Fruit fly (Drosophila melanogaster) whole organism, wandering third instar larva: ENCODE measurements around the gene Irp-1B.

Experiments
- CG9705 ChIP-seq: fragments of 200-800 bp; sonication (Bioruptor generic); optimal IDR thresholded peaks from 2 replicates; lab custom pipeline; 2018; ENCODE audit warnings: missing biosample characterization, mild to moderate bottlenecking, missing genetic modification characterization
- GATAd ChIP-seq: sonication (Bioruptor generic); optimal IDR thresholded peaks from 2 replicates; lab custom pipeline; 2016; ENCODE audit warnings: missing biosample characterization, missing genetic modification characterization
- Hr78 ChIP-seq: fragments of >200 bp; optimal IDR thresholded peaks from 2 replicates; lab custom pipeline; 2017; ENCODE audit warnings: missing biosample characterization, missing genetic modification characterization
- N ChIP-seq: fragments of >200 bp; optimal IDR thresholded peaks from 2 replicates; lab custom pipeline; 2018; ENCODE audit warnings: missing biosample characterization, missing external identifiers, missing genetic modification characterization
- brk ChIP-seq: fragments of 200-800 bp; sonication (Bioruptor generic); optimal IDR thresholded peaks from 2 replicates; lab custom pipeline; 2016; ENCODE audit warnings: missing biosample characterization, mild to moderate bottlenecking, missing genetic modification characterization
- dmrt93B ChIP-seq: fragments of 200-800 bp; sonication (Bioruptor generic); optimal IDR thresholded peaks from 2 replicates; lab custom pipeline; 2018; ENCODE audit warnings: missing biosample characterization, mild to moderate bottlenecking, missing genetic modification characterization
- psq ChIP-seq: fragments of 200-800 bp; sonication (Bioruptor generic); optimal IDR thresholded peaks from 3 replicates; lab custom pipeline; 2017; ENCODE audit warnings: missing biosample characterization, mild to moderate bottlenecking, missing genetic modification characterization, moderate library complexity
- sage ChIP-seq: fragments of 200-800 bp; sonication (Bioruptor generic); optimal IDR thresholded peaks from 2 replicates; lab custom pipeline; 2016; ENCODE audit warnings: missing biosample characterization, mild to moderate bottlenecking, missing genetic modification characterization
- tai ChIP-seq: sonication (Bioruptor generic); optimal IDR thresholded peaks from 2 replicates; lab custom pipeline; 2016; ENCODE audit warnings: missing biosample characterization, missing genetic modification characterization

DNA sequence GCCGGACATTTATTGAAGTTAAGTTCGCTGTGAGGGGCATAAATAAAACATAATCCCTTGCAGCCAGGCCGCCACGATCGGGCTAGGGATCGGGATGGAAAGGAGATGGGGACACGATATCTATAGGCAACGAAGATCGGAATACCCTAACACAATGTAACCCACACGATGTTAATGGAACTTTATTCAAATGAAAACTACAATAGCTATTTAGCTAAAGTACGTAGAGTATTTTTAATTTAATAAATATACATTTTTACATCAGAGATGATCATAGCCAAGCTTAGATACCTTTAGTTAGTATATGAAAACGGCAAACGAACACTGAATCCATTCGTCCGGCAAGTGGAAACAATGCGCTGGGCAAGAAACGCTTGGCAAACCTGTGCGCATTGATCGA, 42.2 kb upstream of the Irp-1B start:
- TF ChIP-seq brk (GFP tag; lab: Kevin White, UChicago) (no peak), tai (GFP tag; lab: Kevin White, UChicago) (no peak), sage (GFP tag; lab: Kevin White, UChicago) (no peak), GATAd (GFP tag; lab: Kevin White, UChicago) (no peak), dmrt93B (peak; percentile 30), N (no peak), Hr78 (GFP tag; lab: Kevin White, UChicago) (no peak), psq (peak; percentile 38), CG9705 (no peak)
